Worm (Caenorhabditis elegans) whole organism, L3 larva: ENCODE measurements around the gene C02E7.6.

Experiments used
- R02D3.7 ChIP-seq: fragments of 150-350 bp; optimal IDR thresholded peaks from 2 replicates; lab custom pipeline; 2014; ENCODE audit warnings: missing biosample characterization, missing genetic modification characterization
- ZK546.5 ChIP-seq: sonication (generic microtip); optimal IDR thresholded peaks from 2 replicates; lab custom pipeline; 2017; ENCODE audit warnings: missing biosample characterization, missing genetic modification characterization
- aly-2 ChIP-seq: fragments of 150-350 bp; optimal IDR thresholded peaks from 2 replicates; lab custom pipeline; 2014; ENCODE audit warnings: missing biosample characterization, missing genetic modification characterization
- ama-1 ChIP-seq: fragments of 150-350 bp; optimal IDR thresholded peaks from 2 replicates; lab custom pipeline; 2018
- ceh-16 ChIP-seq: sonication (generic microtip); optimal IDR thresholded peaks from 2 replicates; lab custom pipeline; 2017; ENCODE audit warnings: missing biosample characterization, missing genetic modification characterization
- ceh-28 ChIP-seq: fragments of 150-350 bp; optimal IDR thresholded peaks from 2 replicates; lab custom pipeline; 2014; ENCODE audit warnings: missing biosample characterization, missing genetic modification reagents, missing genetic modification characterization
- ceh-9 ChIP-seq: sonication (generic microtip); optimal IDR thresholded peaks from 2 replicates; lab custom pipeline; 2018; ENCODE audit warnings: missing biosample characterization, missing genetic modification characterization
- egl-27 ChIP-seq: sonication (generic microtip); optimal IDR thresholded peaks from 4 replicates; lab custom pipeline; 2017; ENCODE audit warnings: missing biosample characterization, missing genetic modification reagents, missing genetic modification characterization
- egl-5 ChIP-seq: fragments of 150-350 bp; optimal IDR thresholded peaks from 2 replicates; lab custom pipeline; 2017; ENCODE audit warnings: missing biosample characterization, missing genetic modification reagents, missing genetic modification characterization, inconsistent platforms
- elt-2 ChIP-seq: sonication (generic microtip); optimal IDR thresholded peaks from 2 replicates; lab custom pipeline; 2016; ENCODE audit warnings: missing genetic modification reagents, mild to moderate bottlenecking, missing genetic modification characterization, missing compliant biosample characterization
- eor-1 ChIP-seq, 2 experiments: fragments of 150-350 bp; optimal IDR thresholded peaks; 2 replicates each; lab custom pipeline; 2014 to 2018; ENCODE audit warnings: missing biosample characterization in 2 of 2, missing genetic modification characterization in 2 of 2
- fkh-2 ChIP-seq: fragments of 150-350 bp; optimal IDR thresholded peaks from 2 replicates; lab custom pipeline; 2014; ENCODE audit warnings: missing biosample characterization, missing genetic modification reagents, missing genetic modification characterization
- fos-1 ChIP-seq: fragments of 150-350 bp; optimal IDR thresholded peaks from 2 replicates; lab custom pipeline; 2014; ENCODE audit warnings: missing biosample characterization, missing genetic modification characterization
- hmg-11 ChIP-seq: sonication (generic microtip); optimal IDR thresholded peaks from 2 replicates; lab custom pipeline; 2016; ENCODE audit warnings: missing genetic modification characterization, missing compliant biosample characterization
- jun-1 ChIP-seq: fragments of 150-350 bp; optimal IDR thresholded peaks from 2 replicates; lab custom pipeline; 2014; ENCODE audit warnings: missing biosample characterization, missing genetic modification reagents, missing genetic modification characterization
- lin-39 ChIP-seq: fragments of 150-350 bp; optimal IDR thresholded peaks from 2 replicates; lab custom pipeline; 2018; ENCODE audit warnings: missing biosample characterization, missing genetic modification reagents, missing genetic modification characterization
- nhr-11 ChIP-seq: fragments of 150-350 bp; optimal IDR thresholded peaks from 2 replicates; lab custom pipeline; 2014; ENCODE audit warnings: missing biosample characterization, missing genetic modification characterization
- nhr-12 ChIP-seq: fragments of 150-350 bp; optimal IDR thresholded peaks from 2 replicates; lab custom pipeline; 2014; ENCODE audit warnings: missing biosample characterization, missing genetic modification characterization
- nhr-237 ChIP-seq: fragments of 150-350 bp; optimal IDR thresholded peaks from 2 replicates; lab custom pipeline; 2014; ENCODE audit warnings: missing biosample characterization, missing genetic modification characterization
- nhr-25 ChIP-seq: sonication (generic microtip); optimal IDR thresholded peaks from 2 replicates; lab custom pipeline; 2017; ENCODE audit warnings: missing biosample characterization, missing genetic modification characterization
- nhr-28 ChIP-seq: fragments of 150-350 bp; optimal IDR thresholded peaks from 2 replicates; lab custom pipeline; 2014; ENCODE audit warnings: missing biosample characterization, missing genetic modification characterization
- nhr-43 ChIP-seq: sonication (generic microtip); optimal IDR thresholded peaks from 2 replicates; lab custom pipeline; 2016; ENCODE audit warnings: mild to moderate bottlenecking, missing genetic modification characterization, missing compliant biosample characterization; ENCODE audit not compliant: poor library complexity, severe bottlenecking
- nhr-67 ChIP-seq: fragments of 150-350 bp; optimal IDR thresholded peaks from 2 replicates; lab custom pipeline; 2014; ENCODE audit warnings: missing biosample characterization, missing genetic modification characterization
- pha-4 ChIP-seq: fragments of 150-350 bp; optimal IDR thresholded peaks from 2 replicates; lab custom pipeline; 2014; ENCODE audit warnings: missing biosample characterization, missing genetic modification reagents, missing genetic modification characterization
- pqm-1 ChIP-seq: fragments of 150-350 bp; optimal IDR thresholded peaks from 2 replicates; lab custom pipeline; 2017; ENCODE audit warnings: missing biosample characterization, missing genetic modification characterization, inconsistent platforms
- sea-2 ChIP-seq: fragments of 150-350 bp; sonication (generic microtip); optimal IDR thresholded peaks from 4 replicates; lab custom pipeline; 2014; ENCODE audit warnings: missing biosample characterization, missing genetic modification reagents, missing genetic modification characterization
- snpc-4 ChIP-seq: fragments of 150-350 bp; optimal IDR thresholded peaks from 2 replicates; lab custom pipeline; 2014; ENCODE audit warnings: missing biosample characterization, missing genetic modification characterization
- tbx-2 ChIP-seq: sonication (generic microtip); optimal IDR thresholded peaks from 2 replicates; lab custom pipeline; 2016; ENCODE audit warnings: mild to moderate bottlenecking, missing genetic modification characterization, missing compliant biosample characterization
- unc-39 ChIP-seq: sonication (generic microtip); optimal IDR thresholded peaks from 4 replicates; lab custom pipeline; 2017; ENCODE audit warnings: missing biosample characterization, missing genetic modification characterization
- unc-62 ChIP-seq: fragments of 150-350 bp; sonication (generic microtip); optimal IDR thresholded peaks from 4 replicates; lab custom pipeline; 2014; ENCODE audit warnings: missing biosample characterization, missing genetic modification reagents, missing genetic modification characterization
- zag-1 ChIP-seq: fragments of 150-350 bp; optimal IDR thresholded peaks from 2 replicates; lab custom pipeline; 2014; ENCODE audit warnings: missing biosample characterization, missing genetic modification characterization
- ztf-11 ChIP-seq: fragments of 150-350 bp; optimal IDR thresholded peaks from 2 replicates; lab custom pipeline; 2014; ENCODE audit warnings: missing biosample characterization, missing genetic modification characterization

C02E7.6 gene

DNA sequence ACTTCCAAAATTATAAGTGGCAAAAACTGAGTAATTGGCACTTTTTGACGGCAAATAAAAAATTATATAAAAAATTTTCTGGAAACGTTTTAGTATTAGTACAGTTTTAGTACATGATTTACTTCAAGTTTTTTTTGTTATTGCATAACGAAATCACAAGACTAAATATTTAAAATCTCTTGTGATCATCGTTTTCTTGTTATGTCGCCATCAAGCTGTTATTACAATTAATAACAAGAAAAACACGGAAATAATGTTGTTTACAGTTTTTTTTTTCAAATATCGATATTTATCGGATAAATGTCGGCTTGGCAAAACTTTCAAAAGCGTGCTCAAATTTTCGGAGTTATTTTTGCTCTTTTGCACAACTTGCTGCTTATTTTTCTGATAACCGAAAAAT is 29.6 kb downstream of the C02E7.6 start, which contains the start of gene str-209:
Gene str-209, plus strand, starts transcription at position 301 of the 400 bp plus-strand sequence.
- no peak for TF ChIP-seq pha-4
- no peak for TF ChIP-seq R02D3.7
- no peak for TF ChIP-seq ceh-16 (tag; lab: Kevin White, UChicago)
- no peak for TF ChIP-seq zag-1
- TF ChIP-seq unc-62: no peak

- TF ChIP-seq ceh-28 (tag; lab: Kevin White, UChicago) (no peak), fos-1 (tag; lab: Kevin White, UChicago) (no peak), jun-1 (tag; lab: Kevin White, UChicago) (no peak), egl-5 (tag; lab: Kevin White, UChicago) (no peak), nhr-43 (no peak), elt-2 (no peak), sea-2 (GFP tag; lab: Kevin White, UChicago) (no peak), aly-2 (tag; lab: Kevin White, UChicago) (no peak), egl-27 (tag; lab: Kevin White, UChicago) (no peak)
These were observed 32.4 kb downstream of the C02E7.6 start, which contains the start of gene str-207 for ce11 chrV:4951434-4951833. str-207 (plus strand) TSS chrV:4951734.

- TF ChIP-seq ceh-28 (tag; lab: Kevin White, UChicago) (no peak), ZK546.5 (no peak), elt-2 (no peak), nhr-12 (tag; lab: Kevin White, UChicago) (no peak), ceh-9 (tag; lab: Kevin White, UChicago) (no peak), ztf-11 (no peak), ama-1 (lab: Kevin White, UChicago) (no peak), pqm-1 (tag; lab: Kevin White, UChicago) (no peak)
These were observed 37.5 kb downstream of the C02E7.6 start, which contains the start of gene str-208 for ce11 chrV:4956529-4956928. str-208 (plus strand) TSS chrV:4956829.

ce11 chrV:4957619-4958018 is 38.6 kb downstream of the C02E7.6 start:
- TF ChIP-seq ZK546.5: no peak
- TF ChIP-seq nhr-28 (tag; lab: Kevin White, UChicago): no peak
- no peak for TF ChIP-seq unc-62
- TF ChIP-seq elt-2: no peak
- no peak for TF ChIP-seq nhr-67
- no peak for TF ChIP-seq eor-1 (tag; optimal IDR thresholded peaks at IDR 0.05; lab: Kevin White, UChicago)
- no peak for TF ChIP-seq nhr-25 (tag; lab: Kevin White, UChicago)
- no peak for TF ChIP-seq zag-1
- no peak for TF ChIP-seq hmg-11
- no peak for TF ChIP-seq nhr-12 (tag; lab: Kevin White, UChicago)
- TF ChIP-seq fkh-2: no peak

DNA sequence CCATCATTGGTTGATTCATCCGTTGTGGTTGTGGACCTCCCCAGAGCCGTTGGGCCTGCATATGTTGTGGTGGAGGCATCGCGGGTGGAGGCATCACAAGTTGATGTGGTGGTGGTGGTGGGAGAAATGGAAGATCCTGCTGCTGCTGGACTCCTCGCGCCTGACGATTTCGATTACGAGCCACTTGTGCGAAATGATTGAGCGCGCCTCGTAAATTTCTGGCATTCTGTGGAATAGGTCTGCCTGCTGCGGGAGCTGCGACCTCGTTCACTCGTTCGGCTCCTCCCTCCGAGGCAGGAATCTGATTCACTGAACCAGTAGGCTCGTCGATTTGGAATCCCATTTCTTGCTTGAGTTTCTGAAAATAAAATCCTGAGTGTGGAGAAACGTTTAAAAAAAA is 41.7 kb downstream of the C02E7.6 start:
- no peak for TF ChIP-seq egl-27 (tag; lab: Kevin White, UChicago)
- no peak for TF ChIP-seq fos-1 (tag; lab: Kevin White, UChicago)
- no peak for TF ChIP-seq elt-2
- TF ChIP-seq lin-39 (tag; lab: Kevin White, UChicago): no peak
- no peak for TF ChIP-seq snpc-4 (tag; lab: Kevin White, UChicago)
- no peak for TF ChIP-seq aly-2 (tag; lab: Kevin White, UChicago)
- TF ChIP-seq nhr-11 (tag; lab: Kevin White, UChicago): no peak
- no peak for TF ChIP-seq nhr-12 (tag; lab: Kevin White, UChicago)
- no peak for TF ChIP-seq jun-1 (tag; lab: Kevin White, UChicago)
- no peak for TF ChIP-seq unc-39 (tag; lab: Kevin White, UChicago)
- TF ChIP-seq egl-5 (tag; lab: Kevin White, UChicago): no peak

ce11 chrV:4962968-4963367 is 44.0 kb downstream of the C02E7.6 start, which contains the start of gene tam-1:
tam-1 (minus strand) TSS chrV:4963102.
- peak; percentile 32 for TF ChIP-seq pha-4
- peak; percentile 11 for TF ChIP-seq lin-39 (tag; lab: Kevin White, UChicago)
- TF ChIP-seq nhr-237: no peak
- TF ChIP-seq hmg-11: peak; percentile 5
- peak; percentile 75 for TF ChIP-seq egl-5 (tag; lab: Kevin White, UChicago)
- TF ChIP-seq, all 47 proteins: peak for 4

ce11 chrV:4963606-4964005 is 44.6 kb downstream of the C02E7.6 start:
- TF ChIP-seq tbx-2 (tag; lab: Kevin White, UChicago) (no peak), ama-1 (lab: Kevin White, UChicago) (no peak), egl-27 (tag; lab: Kevin White, UChicago) (no peak), elt-2 (no peak)
